Worm (Caenorhabditis elegans) whole organism, L2 larva: ENCODE results near the gene F53B7.7.

Experiments
- ama-1 ChIP-seq: fragments of 150-350 bp; optimal IDR thresholded peaks from 2 replicates; lab custom pipeline; 2018; ENCODE audit warnings: inconsistent platforms
- fos-1 ChIP-seq: fragments of 150-350 bp; optimal IDR thresholded peaks from 2 replicates; lab custom pipeline; 2014; ENCODE audit warnings: missing biosample characterization, missing genetic modification characterization
- nhr-25 ChIP-seq: fragments of 150-350 bp; sonication (generic microtip); optimal IDR thresholded peaks from 3 replicates; lab custom pipeline; 2014; ENCODE audit warnings: missing biosample characterization, missing genetic modification characterization
- skn-1 ChIP-seq: sonication (generic microtip); optimal IDR thresholded peaks from 2 replicates; lab custom pipeline; 2017; ENCODE audit warnings: missing biosample characterization, missing genetic modification characterization
- snpc-4 ChIP-seq: fragments of 150-350 bp; optimal IDR thresholded peaks from 2 replicates; lab custom pipeline; 2014; ENCODE audit warnings: missing biosample characterization, missing genetic modification characterization
- unc-55 ChIP-seq: fragments of 150-350 bp; sonication (generic microtip); optimal IDR thresholded peaks from 3 replicates; lab custom pipeline; 2014; ENCODE audit warnings: missing biosample characterization, missing genetic modification reagents, missing genetic modification characterization
- zag-1 ChIP-seq: fragments of 150-350 bp; optimal IDR thresholded peaks from 2 replicates; lab custom pipeline; 2014; ENCODE audit warnings: missing biosample characterization, missing genetic modification characterization
- ztf-1 ChIP-seq: fragments of 200-800 bp; sonication (Bioruptor generic); conservative IDR thresholded peaks from 2 replicates; pipeline ENCODE4 v1.3.6; 2022; ENCODE audit warnings: missing genetic modification characterization, missing compliant biosample characterization

ce11 chrV:10991789-10992188 lies 7.1 kb upstream of the F53B7.7 start, which contains the start of gene frpr-9:
- TF ChIP-seq zag-1 (tag; lab: Kevin White, UChicago) = no peak
- TF ChIP-seq snpc-4 = no peak
- TF ChIP-seq skn-1 (tag; lab: Kevin White, UChicago) = no peak
- no peak for TF ChIP-seq fos-1
- no peak for TF ChIP-seq nhr-25 (tag; lab: Kevin White, UChicago)
- no peak for TF ChIP-seq ama-1 (lab: Kevin White, UChicago)
- no peak for TF ChIP-seq unc-55
- no peak for TF ChIP-seq ztf-1 (GFP tag; lab: Robert Waterston, UW)
